Fruit fly (Drosophila melanogaster) whole organism, pupa: ENCODE data around the gene CG4829.

Experiments
- CG12605 ChIP-seq: fragments of 200-800 bp; sonication (Bioruptor generic); IDR thresholded peaks from 2 replicates; pipeline ENCODE4 v1.3.6; 2022; ENCODE audit warnings: missing biosample characterization, missing genetic modification characterization
- CG34367 ChIP-seq: fragments of 200-800 bp; sonication (Bioruptor generic); optimal IDR thresholded peaks from 2 replicates; lab custom pipeline; 2018; ENCODE audit warnings: missing biosample characterization, mild to moderate bottlenecking, missing genetic modification characterization
- CG4496 ChIP-seq: fragments of 200-800 bp; sonication (Bioruptor generic); IDR thresholded peaks from 3 replicates; pipeline ENCODE4 v1.3.6; 2022; ENCODE audit warnings: missing biosample characterization, missing genetic modification characterization
- EcR ChIP-seq: fragments of 200-800 bp; sonication (Bioruptor generic); optimal IDR thresholded peaks from 3 replicates; lab custom pipeline; 2019; ENCODE audit warnings: missing biosample characterization, missing genetic modification characterization, mild to moderate bottlenecking, moderate library complexity, missing genetic modification reagents
- Pif1A ChIP-seq: fragments of 200-800 bp; sonication (Bioruptor generic); optimal IDR thresholded peaks from 3 replicates; lab custom pipeline; 2016; ENCODE audit warnings: missing biosample characterization, missing genetic modification characterization
- Snoo ChIP-seq: fragments of 200-800 bp; sonication (Bioruptor generic); optimal IDR thresholded peaks from 3 replicates; lab custom pipeline; 2017; ENCODE audit warnings: missing biosample characterization, mild to moderate bottlenecking, missing genetic modification characterization, inconsistent platforms
- fd96Ca ChIP-seq: fragments of 200-800 bp; sonication (Bioruptor generic); IDR thresholded peaks from 3 replicates; pipeline ENCODE4 v1.3.6; 2022; ENCODE audit warnings: missing biosample characterization, missing genetic modification characterization
- gl ChIP-seq: fragments of 200-800 bp; sonication (Bioruptor generic); optimal IDR thresholded peaks from 2 replicates; lab custom pipeline; 2018; ENCODE audit warnings: missing biosample characterization, mild to moderate bottlenecking, missing genetic modification characterization

dm6 chrX:16783141-16783715, 28.3 kb upstream of the CG4829 start, which contains the start of gene if:
- TF ChIP-seq fd96Ca (GFP tag; lab: Robert Waterston, UW) (no peak), Pif1A (GFP tag; lab: Kevin White, UChicago) (no peak), Snoo (no peak), EcR (GFP tag; lab: Kevin White, UChicago) (no peak), CG12605 (GFP tag; lab: Robert Waterston, UW) (peak; percentile 22; the same call in 1 of the 2 replicates), CG4496 (GFP tag; lab: Robert Waterston, UW) (no peak), CG34367 (tag; lab: Kevin White, UChicago) (no peak), gl (no peak)
